Worm (Caenorhabditis elegans): ENCODE data around the gene siah-1.

- no peak for TF ChIP-seq lin-13 (tag; optimal IDR thresholded peaks at IDR 0.05)
- no peak for TF ChIP-seq nhr-76 (tag; optimal IDR thresholded peaks at IDR 0.05)
- no peak for TF ChIP-seq nhr-12 (tag; optimal IDR thresholded peaks at IDR 0.05)
- no peak for TF ChIP-seq sptf-1 (tag; optimal IDR thresholded peaks at IDR 0.05)
- TF ChIP-seq pha-4 (tag; optimal IDR thresholded peaks at IDR 0.05) = no peak
- TF ChIP-seq snpc-4 (tag; optimal IDR thresholded peaks at IDR 0.05) = no peak
- TF ChIP-seq unc-62 (GFP tag; optimal IDR thresholded peaks at IDR 0.05) = no peak
- no peak for TF ChIP-seq unc-39 (tag; optimal IDR thresholded peaks at IDR 0.05)
- no peak for TF ChIP-seq mep-1 (tag; optimal IDR thresholded peaks at IDR 0.05)
Measured at ce11 chrIV:3755355-3755754, 11.5 kb downstream of the siah-1 start, which contains the start of gene Y37E11AR.7.

Data from whole organism, mixed stage, embryonic.